Worm (Caenorhabditis elegans) whole organism, late embryonic: ENCODE measurements around the gene spin-1.

Experiments
- C08G9.2 ChIP-seq: sonication (generic microtip); optimal IDR thresholded peaks from 2 replicates; lab custom pipeline; 2016; ENCODE audit warnings: mild to moderate bottlenecking, missing genetic modification characterization, moderate library complexity, missing compliant biosample characterization
- ceh-19 ChIP-seq: fragments of 200-800 bp; sonication (Bioruptor generic); optimal IDR thresholded peaks from 2 replicates; lab custom pipeline; 2018; ENCODE audit warnings: mild to moderate bottlenecking, missing genetic modification characterization, missing compliant biosample characterization
- dmd-4 ChIP-seq: sonication (generic microtip); optimal IDR thresholded peaks from 2 replicates; lab custom pipeline; 2016; ENCODE audit warnings: borderline replicate concordance, missing genetic modification characterization, missing compliant biosample characterization
- elt-2 ChIP-seq: sonication (generic microtip); optimal IDR thresholded peaks from 2 replicates; lab custom pipeline; 2016; ENCODE audit warnings: missing genetic modification reagents, missing genetic modification characterization, missing compliant biosample characterization
- elt-4 ChIP-seq: sonication (generic microtip); optimal IDR thresholded peaks from 2 replicates; lab custom pipeline; 2016; ENCODE audit warnings: missing genetic modification characterization, missing compliant biosample characterization
- mec-3 ChIP-seq: sonication (generic microtip); optimal IDR thresholded peaks from 2 replicates; lab custom pipeline; 2016; ENCODE audit warnings: borderline replicate concordance, missing genetic modification characterization, missing compliant biosample characterization
- ttx-3 ChIP-seq: sonication (generic microtip); optimal IDR thresholded peaks from 2 replicates; lab custom pipeline; 2016; ENCODE audit warnings: missing genetic modification reagents, missing genetic modification characterization, missing compliant biosample characterization
- unc-55 ChIP-seq: sonication (generic microtip); optimal IDR thresholded peaks from 2 replicates; lab custom pipeline; 2017; ENCODE audit warnings: missing biosample characterization, missing genetic modification reagents, missing genetic modification characterization
- unc-86 ChIP-seq: sonication (generic microtip); optimal IDR thresholded peaks from 2 replicates; lab custom pipeline; 2016; ENCODE audit warnings: missing genetic modification characterization, missing compliant biosample characterization

Gene spin-1

DNA sequence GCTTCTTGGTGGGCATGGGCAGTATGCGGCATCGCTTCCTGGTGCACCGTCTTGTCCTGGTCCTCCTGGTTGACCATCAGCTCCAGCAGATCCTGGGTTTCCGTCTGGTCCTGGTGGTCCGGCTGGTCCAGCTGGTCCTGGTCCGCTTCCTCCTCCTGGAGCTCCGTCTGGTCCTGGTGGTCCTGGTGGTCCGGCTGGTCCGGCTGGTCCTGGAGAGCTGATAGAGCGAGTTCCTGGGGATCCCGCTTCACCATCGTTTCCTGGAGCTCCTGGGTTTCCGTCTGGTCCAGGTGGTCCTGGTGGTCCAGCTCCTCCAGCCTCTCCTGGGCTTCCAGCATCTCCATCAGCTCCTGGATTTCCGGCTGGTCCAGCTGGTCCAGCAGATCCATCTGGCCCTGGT, 52.2 kb downstream of the spin-1 start:
- peak; percentile 9 for TF ChIP-seq dmd-4 (tag; lab: Kevin White, UChicago)
- no peak for TF ChIP-seq ceh-19
- no peak for TF ChIP-seq unc-86 (tag; lab: Kevin White, UChicago)
- no peak for TF ChIP-seq elt-2 (tag; lab: Kevin White, UChicago)
- peak; percentile 18 for TF ChIP-seq elt-4
- no peak for TF ChIP-seq ttx-3 (tag; lab: Kevin White, UChicago)
- no peak for TF ChIP-seq unc-55 (GFP tag; lab: Kevin White, UChicago)
- TF ChIP-seq mec-3, result peak; percentile 33
- peak; percentile 32 for TF ChIP-seq C08G9.2
